Worm (Caenorhabditis elegans) whole organism, young adult: ENCODE data around the gene rab-21.
A peak's percentile ranks its signal among the peaks of the same experiment; 100 is the strongest.

Source experiments
- B0019.2 ChIP-seq: fragments of 200-800 bp; sonication (Bioruptor generic); conservative IDR thresholded peaks from 2 replicates; pipeline ENCODE4 v1.3.6; 2022; ENCODE audit warnings: missing genetic modification reagents, missing genetic modification characterization, missing compliant biosample characterization
- B0336.3 ChIP-seq: fragments of 200-800 bp; sonication (Bioruptor generic); IDR thresholded peaks from 2 replicates; pipeline ENCODE4 v1.3.6; 2022; ENCODE audit warnings: missing genetic modification characterization, missing compliant biosample characterization
- C06A6.2 ChIP-seq: fragments of 200-800 bp; sonication (Bioruptor generic); conservative IDR thresholded peaks from 2 replicates; pipeline ENCODE4 v1.3.6; 2022; ENCODE audit warnings: missing genetic modification characterization, missing compliant biosample characterization
- F10E7.11 ChIP-seq: sonication (generic microtip); optimal IDR thresholded peaks from 2 replicates; lab custom pipeline; 2017; ENCODE audit warnings: mild to moderate bottlenecking, missing genetic modification characterization, moderate library complexity, missing compliant biosample characterization
- F57A8.1 ChIP-seq: fragments of 200-800 bp; sonication (Bioruptor generic); optimal IDR thresholded peaks from 2 replicates; lab custom pipeline; 2018; ENCODE audit warnings: mild to moderate bottlenecking, missing genetic modification characterization, moderate library complexity, missing compliant biosample characterization
- Y53G8AR.9 ChIP-seq: fragments of 200-800 bp; sonication (Bioruptor generic); conservative IDR thresholded peaks from 2 replicates; pipeline ENCODE4 v1.3.6; 2022; ENCODE audit warnings: missing genetic modification reagents, missing genetic modification characterization, missing compliant biosample characterization
- Y56A3A.18 ChIP-seq: fragments of 200-800 bp; sonication (Bioruptor generic); IDR thresholded peaks from 2 replicates; pipeline ENCODE4 v1.3.6; 2022; ENCODE audit warnings: missing genetic modification reagents, missing genetic modification characterization, missing compliant biosample characterization
- Y79H2A.3 ChIP-seq: fragments of 200-800 bp; sonication (Bioruptor generic); conservative IDR thresholded peaks from 2 replicates; pipeline ENCODE4 v1.3.6; 2022; ENCODE audit warnings: missing genetic modification reagents, missing genetic modification characterization, missing compliant biosample characterization
- ZK185.1 ChIP-seq: sonication (generic microtip); optimal IDR thresholded peaks from 2 replicates; lab custom pipeline; 2016; ENCODE audit warnings: mild to moderate bottlenecking, missing genetic modification characterization, missing compliant biosample characterization; ENCODE audit not compliant: poor library complexity, severe bottlenecking
- ama-1 ChIP-seq, 3 experiments: fragments of 150-350 bp in 1 of 3; sonication (generic microtip) in 2 of 3; optimal IDR thresholded peaks; 2 replicates each; lab custom pipeline; 2014 to 2018; ENCODE audit warnings: missing biosample characterization in 2 of 3, missing genetic modification characterization in 2 of 3, missing genetic modification reagents in 2 of 3
- cebp-1 ChIP-seq, 2 experiments: fragments of 200-800 bp in 1 of 2; sonication (Bioruptor generic) in 1 of 2; sonication (generic microtip) in 1 of 2; IDR thresholded peaks in 1 of 2; optimal IDR thresholded peaks in 1 of 2; 2 replicates each; pipeline versions ENCODE4 v1.3.6 to Lab custom; 2017 to 2022; ENCODE audit warnings: missing compliant biosample characterization in 2 of 2, missing genetic modification characterization in 2 of 2, mild to moderate bottlenecking in 1 of 2, missing genetic modification reagents in 1 of 2, moderate library complexity in 1 of 2
- ceh-40 ChIP-seq: fragments of 200-800 bp; sonication (Bioruptor generic); IDR thresholded peaks from 2 replicates; pipeline ENCODE4 v1.3.6; 2022; ENCODE audit warnings: missing genetic modification characterization, missing compliant biosample characterization
- ceh-58 ChIP-seq: fragments of 200-800 bp; sonication (Bioruptor generic); IDR thresholded peaks from 2 replicates; pipeline ENCODE4 v1.3.6; 2022; ENCODE audit warnings: missing genetic modification characterization, missing compliant biosample characterization
- ceh-79 ChIP-seq: sonication (generic microtip); optimal IDR thresholded peaks from 2 replicates; lab custom pipeline; 2017; ENCODE audit warnings: mild to moderate bottlenecking, missing genetic modification characterization, missing compliant biosample characterization
- chd-7 ChIP-seq: sonication (generic microtip); optimal IDR thresholded peaks from 2 replicates; lab custom pipeline; 2016; ENCODE audit warnings: mild to moderate bottlenecking, missing genetic modification characterization, moderate library complexity, missing compliant biosample characterization
- die-1 ChIP-seq: sonication (generic microtip); optimal IDR thresholded peaks from 2 replicates; lab custom pipeline; 2016; ENCODE audit warnings: missing genotype, mild to moderate bottlenecking, missing genetic modification characterization, missing compliant biosample characterization
- ets-4 ChIP-seq: fragments of 200-800 bp; sonication (Bioruptor generic); optimal IDR thresholded peaks from 2 replicates; lab custom pipeline; 2018; ENCODE audit warnings: mild to moderate bottlenecking, missing genetic modification characterization, missing compliant biosample characterization
- him-1 ChIP-seq: sonication (generic microtip); optimal IDR thresholded peaks from 2 replicates; lab custom pipeline; 2016; ENCODE audit warnings: missing genotype, missing genetic modification reagents, missing genetic modification characterization, missing compliant biosample characterization
- hmg-1.2 ChIP-seq: fragments of 200-800 bp; sonication (Bioruptor generic); IDR thresholded peaks from 2 replicates; pipeline ENCODE4 v1.3.6; 2022; ENCODE audit warnings: missing genetic modification reagents, missing genetic modification characterization, missing compliant biosample characterization
- hrde-1 ChIP-seq: sonication (generic microtip); optimal IDR thresholded peaks from 2 replicates; lab custom pipeline; 2016; ENCODE audit warnings: missing genetic modification characterization, mild to moderate bottlenecking, missing compliant biosample characterization, moderate library complexity, missing genotype, missing genetic modification reagents, borderline replicate concordance
- hsf-1 ChIP-seq: fragments of 200-800 bp; sonication (Bioruptor generic); IDR thresholded peaks from 2 replicates; pipeline ENCODE4 v1.3.6; 2022; ENCODE audit warnings: missing genetic modification reagents, missing genetic modification characterization, missing compliant biosample characterization
- let-526 ChIP-seq: fragments of 200-800 bp; sonication (Bioruptor generic); IDR thresholded peaks from 2 replicates; pipeline ENCODE4 v1.3.6; 2022; ENCODE audit warnings: missing genetic modification reagents, missing genetic modification characterization, missing compliant biosample characterization
- lin-35 ChIP-seq, 3 experiments: fragments of 150-350 bp in 2 of 3; sonication (generic microtip) in 1 of 3; optimal IDR thresholded peaks; 2 replicates each; lab custom pipeline; 2014 to 2018; ENCODE audit warnings: missing biosample characterization in 3 of 3, missing genetic modification characterization in 3 of 3, missing genetic modification reagents in 3 of 3
- lin-54 ChIP-seq: fragments of 200-800 bp; sonication (Bioruptor generic); optimal IDR thresholded peaks from 2 replicates; lab custom pipeline; 2018; ENCODE audit warnings: mild to moderate bottlenecking, missing genetic modification characterization, missing compliant biosample characterization
- madf-3 ChIP-seq: fragments of 200-800 bp; sonication (Bioruptor generic); IDR thresholded peaks from 2 replicates; pipeline ENCODE4 v1.3.6; 2022; ENCODE audit warnings: missing genetic modification reagents, missing genetic modification characterization, missing compliant biosample characterization
- madf-6 ChIP-seq: fragments of 200-800 bp; sonication (Bioruptor generic); IDR thresholded peaks from 2 replicates; pipeline ENCODE4 v1.3.6; 2022; ENCODE audit warnings: missing genetic modification reagents, missing genetic modification characterization, missing compliant biosample characterization
- nhr-27 ChIP-seq: fragments of 200-800 bp; sonication (Bioruptor generic); optimal IDR thresholded peaks from 2 replicates; lab custom pipeline; 2018; ENCODE audit warnings: mild to moderate bottlenecking, missing genetic modification characterization, moderate library complexity, missing compliant biosample characterization
- nhr-90 ChIP-seq: sonication (generic microtip); optimal IDR thresholded peaks from 2 replicates; lab custom pipeline; 2016; ENCODE audit warnings: missing genotype, mild to moderate bottlenecking, missing genetic modification characterization, missing compliant biosample characterization
- repo-1 ChIP-seq: sonication (generic microtip); optimal IDR thresholded peaks from 2 replicates; lab custom pipeline; 2017; ENCODE audit warnings: mild to moderate bottlenecking, missing genetic modification characterization, missing compliant biosample characterization
- rpc-1 ChIP-seq, 2 experiments: fragments of 150-350 bp in 1 of 2; sonication (generic microtip) in 1 of 2; optimal IDR thresholded peaks; 2 replicates each; lab custom pipeline; 2014 to 2018; ENCODE audit warnings: missing biosample characterization in 1 of 2, missing genetic modification characterization in 1 of 2, missing genetic modification reagents in 1 of 2, missing genotype in 1 of 2
- sdz-38 ChIP-seq: sonication (generic microtip); optimal IDR thresholded peaks from 2 replicates; lab custom pipeline; 2016; ENCODE audit warnings: missing genotype, missing genetic modification characterization, missing compliant biosample characterization
- sea-2 ChIP-seq: fragments of 200-800 bp; sonication (Bioruptor generic); IDR thresholded peaks from 2 replicates; pipeline ENCODE4 v1.3.6; 2022; ENCODE audit warnings: missing genetic modification characterization, missing compliant biosample characterization
- snpc-1.1 ChIP-seq: sonication (generic microtip); optimal IDR thresholded peaks from 2 replicates; lab custom pipeline; 2017; ENCODE audit warnings: missing genetic modification characterization, mild to moderate bottlenecking, missing compliant biosample characterization, antibody characterized with exemption, moderate library complexity, missing genotype, missing genetic modification reagents; ENCODE audit not compliant: insufficient read depth
- snpc-4 ChIP-seq, 5 experiments: fragments of 150-350 bp in 1 of 5; sonication (generic microtip) in 4 of 5; optimal IDR thresholded peaks; 2 replicates each; lab custom pipeline; 2014 to 2018; ENCODE audit warnings: missing genetic modification characterization in 5 of 5, missing biosample characterization in 3 of 5, antibody characterized with exemption in 2 of 5, mild to moderate bottlenecking in 2 of 5, missing compliant biosample characterization in 2 of 5, missing genotype in 2 of 5, moderate library complexity in 2 of 5, missing genetic modification reagents in 1 of 5
- sptf-2 ChIP-seq: fragments of 200-800 bp; sonication (Bioruptor generic); optimal IDR thresholded peaks from 2 replicates; lab custom pipeline; 2018; ENCODE audit warnings: mild to moderate bottlenecking, missing genetic modification characterization, missing compliant biosample characterization
- zfh-2 ChIP-seq: fragments of 200-800 bp; sonication (Bioruptor generic); conservative IDR thresholded peaks from 2 replicates; pipeline ENCODE4 v1.3.6; 2022; ENCODE audit warnings: missing genetic modification reagents, missing genetic modification characterization, missing compliant biosample characterization
- ztf-22 ChIP-seq: fragments of 200-800 bp; sonication (Bioruptor generic); optimal IDR thresholded peaks from 2 replicates; lab custom pipeline; 2018; ENCODE audit warnings: mild to moderate bottlenecking, missing genetic modification characterization, moderate library complexity, missing compliant biosample characterization
- ztf-3 ChIP-seq: fragments of 200-800 bp; sonication (Bioruptor generic); optimal IDR thresholded peaks from 2 replicates; lab custom pipeline; 2018; ENCODE audit warnings: mild to moderate bottlenecking, missing genetic modification characterization, missing compliant biosample characterization

Gene rab-21

DNA sequence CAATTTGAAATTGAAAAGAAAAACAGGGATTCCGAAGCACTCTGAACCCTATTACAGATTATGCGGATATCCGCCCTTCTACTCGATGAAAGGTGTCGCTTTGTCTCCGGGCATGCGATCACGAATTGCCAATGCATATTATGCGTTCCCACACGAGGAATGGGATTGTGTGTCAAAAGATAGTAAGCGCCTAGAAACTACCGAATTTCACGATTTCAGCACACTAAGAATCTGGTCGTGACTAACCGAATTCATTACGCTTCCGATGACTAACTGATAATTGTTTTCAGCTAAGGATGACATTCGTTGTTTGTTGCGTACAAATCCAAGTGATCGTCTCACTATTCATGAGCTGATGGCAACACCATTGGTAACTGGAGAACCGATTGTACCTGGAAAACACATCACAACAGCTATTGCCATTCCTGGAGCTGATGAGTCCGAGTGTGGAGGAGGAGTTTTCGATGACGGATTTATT lies 31.5 kb upstream of the rab-21 start (continued):
- peak; percentile 13 for TF ChIP-seq die-1

DNA sequence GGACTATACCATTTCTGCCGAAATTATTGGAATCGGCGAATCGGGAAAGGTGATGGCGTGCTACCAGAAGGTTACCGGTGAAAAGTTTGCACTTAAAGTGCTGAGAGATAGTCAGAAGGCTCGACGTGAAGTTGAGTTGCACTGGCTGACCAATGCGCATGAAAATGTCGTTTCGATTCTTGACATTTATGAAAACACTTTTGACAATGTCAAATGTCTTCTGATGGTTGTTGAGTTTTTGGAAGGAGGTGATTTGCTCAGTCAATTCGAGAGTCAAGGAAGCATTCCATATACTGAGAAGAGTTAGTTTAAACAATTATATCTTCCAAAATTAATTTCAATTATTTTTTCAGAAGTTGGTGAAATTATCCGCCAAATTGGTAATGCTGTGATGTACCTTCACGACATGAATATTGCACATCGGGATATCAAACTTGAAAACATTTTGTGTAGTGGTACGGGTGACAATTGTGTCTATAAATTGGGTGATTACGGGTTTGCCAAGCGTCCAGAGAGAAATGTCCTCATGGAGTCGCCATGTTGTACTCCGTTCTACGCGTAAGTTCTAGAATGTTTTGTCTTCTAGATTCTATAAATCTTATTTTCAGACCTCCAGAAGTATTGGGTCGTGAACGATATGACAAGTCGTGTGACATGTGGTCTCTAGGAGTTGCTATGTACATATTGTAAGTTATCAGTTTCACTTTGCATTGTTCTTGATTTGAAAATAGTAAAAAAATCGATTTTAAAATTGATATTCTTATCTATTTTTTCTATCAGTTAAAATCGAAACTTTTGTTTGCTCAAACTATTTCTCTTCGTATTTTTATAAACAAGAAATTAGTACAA lies 30.9 kb upstream of the rab-21 start:
- TF ChIP-seq Y79H2A.3 (no peak), ets-4 (GFP tag; lab: Kevin White, UChicago) (no peak), nhr-90 (tag; lab: Kevin White, UChicago) (peak; percentile 22), zfh-2 (GFP tag; lab: Robert Waterston, UW) (peak; percentile 57), lin-54 (no peak), chd-7 (no peak), ZK185.1 (peak; percentile 26), madf-6 (no peak; the same call in none of the 2 replicates), Y53G8AR.9 (GFP tag; lab: Robert Waterston, UW) (peak; percentile 5; the same call in 1 of the 2 replicates), let-526 (GFP tag; lab: Robert Waterston, UW) (0 out of 2 replicates have a peak, but pooled peaks have one; percentile 3), sdz-38 (tag; lab: Kevin White, UChicago) (no peak), ceh-58 (GFP tag; lab: Robert Waterston, UW) (no peak), Y56A3A.18 (GFP tag; lab: Robert Waterston, UW) (no peak; the same call in 1 of the 2 replicates), snpc-1.1 (tag; lab: Kevin White, UChicago) (no peak), him-1 (no peak), nhr-27 (tag; lab: Kevin White, UChicago) (no peak), hrde-1 (tag; lab: Kevin White, UChicago) (no peak), ceh-40 (GFP tag; lab: Robert Waterston, UW) (no peak), ztf-22 (no peak), madf-3 (GFP tag; lab: Robert Waterston, UW) (0 out of 2 replicates have a peak, but pooled peaks have one; percentile 3), ztf-3 (GFP tag; lab: Kevin White, UChicago) (no peak), cebp-1 (GFP tag; IDR thresholded peaks at IDR 0.05; lab: Robert Waterston, UW) (no peak), cebp-1 (tag; optimal IDR thresholded peaks at IDR 0.05; lab: Kevin White, UChicago) (peak; percentile 5), ama-1 (optimal IDR thresholded peaks at IDR 0.05; lab: Kevin White, UChicago) (peak; percentile 50), ama-1 (GFP tag; optimal IDR thresholded peaks at IDR 0.05; lab: Kevin White, UChicago) (peak in 1 of 2 experiments; percentile 36), B0019.2 (GFP tag; lab: Robert Waterston, UW) (no peak), B0336.3 (peak; percentile 12; the same call in 1 of the 2 replicates), ceh-79 (tag; lab: Kevin White, UChicago) (no peak), repo-1 (tag; lab: Kevin White, UChicago) (peak; percentile 50), hmg-1.2 (GFP tag; lab: Robert Waterston, UW) (0 out of 2 replicates have a peak, but pooled peaks have one; percentile 2), C06A6.2 (peak; percentile 11; the same call in 1 of the 2 replicates)

DNA sequence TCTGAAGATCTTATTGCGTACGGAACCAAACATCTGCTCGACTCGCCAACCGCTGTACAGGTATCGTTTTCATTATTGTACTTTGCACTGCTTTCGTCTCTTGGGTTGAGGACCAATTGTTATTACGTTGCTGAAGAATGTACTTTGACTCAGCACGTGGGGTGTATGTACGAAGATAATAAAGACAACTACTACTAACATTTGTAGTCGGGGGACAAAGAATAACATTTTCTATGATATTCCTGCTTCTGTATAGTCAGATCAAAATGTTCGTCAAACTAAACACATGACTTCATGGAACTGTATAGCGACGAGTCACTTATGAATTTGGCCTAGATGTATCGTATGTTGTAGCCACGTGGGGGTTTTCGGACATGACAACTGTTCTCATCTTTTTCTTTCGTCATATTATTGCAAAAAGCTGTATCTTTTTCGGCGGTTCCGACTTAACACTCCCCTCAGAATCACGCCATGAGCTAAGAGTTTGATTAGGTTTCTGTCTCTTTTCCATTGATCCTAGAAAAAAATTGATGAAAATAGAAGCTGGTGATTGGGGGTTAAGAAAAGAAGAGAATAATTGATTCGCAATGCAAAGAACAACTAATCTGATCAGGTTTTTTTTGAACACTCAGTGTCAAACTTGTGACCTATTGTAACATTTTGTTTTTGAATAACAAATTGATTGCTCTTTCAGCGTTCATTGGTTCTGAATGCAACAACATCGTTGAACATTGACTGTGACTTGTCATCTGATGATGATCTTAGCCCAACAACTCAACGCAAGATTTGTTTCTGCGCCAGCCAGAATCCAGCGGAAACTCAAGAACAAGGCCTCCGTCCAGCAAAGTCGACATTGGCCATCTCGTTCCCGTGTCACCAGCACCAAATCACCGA lies 30.0 kb upstream of the rab-21 start:
- TF ChIP-seq ceh-58 (GFP tag; lab: Robert Waterston, UW) (0 out of 2 replicates have a peak, but pooled peaks have one; percentile 25), F57A8.1 (GFP tag; lab: Kevin White, UChicago) (no peak), sptf-2 (no peak), hsf-1 (GFP tag; lab: Robert Waterston, UW) (no peak), sea-2 (GFP tag; lab: Robert Waterston, UW) (0 out of 2 replicates have a peak, but pooled peaks have one; percentile 23), ceh-40 (GFP tag; lab: Robert Waterston, UW) (0 out of 2 replicates have a peak, but pooled peaks have one; percentile 6), rpc-1 (optimal IDR thresholded peaks at IDR 0.05; lab: Kevin White, UChicago) (no peak), rpc-1 (tag; optimal IDR thresholded peaks at IDR 0.05; lab: Kevin White, UChicago) (no peak), ZK185.1 (peak; percentile 1), chd-7 (no peak), F10E7.11 (tag; lab: Kevin White, UChicago) (no peak), Y79H2A.3 (no peak), ets-4 (GFP tag; lab: Kevin White, UChicago) (peak; percentile 36), snpc-4 (GFP tag; optimal IDR thresholded peaks at IDR 0.05; lab: Kevin White, UChicago) (no peak), snpc-4 (tag; optimal IDR thresholded peaks at IDR 0.05; lab: Kevin White, UChicago) (peak in 1 of 4 experiments; percentile 41), nhr-90 (tag; lab: Kevin White, UChicago) (no peak), lin-35 (GFP tag; optimal IDR thresholded peaks at IDR 0.05; lab: Kevin White, UChicago) (peak in 1 of 3 experiments; percentile 15), madf-6 (peak; percentile 44; the same call in 1 of the 2 replicates)
